Worm (Caenorhabditis elegans) whole organism, young adult: ENCODE measurements around the gene nhr-79.

ENCODE experiments used
- snpc-3.4 ChIP-seq: sonication (generic microtip); optimal IDR thresholded peaks from 2 replicates; lab custom pipeline; 2017; ENCODE audit warnings: missing genetic modification characterization, mild to moderate bottlenecking, missing compliant biosample characterization, antibody characterized with exemption, moderate library complexity, missing genotype, missing genetic modification reagents
- unc-130 ChIP-seq: sonication (generic microtip); optimal IDR thresholded peaks from 2 replicates; lab custom pipeline; 2016; ENCODE audit warnings: missing genetic modification reagents, missing genetic modification characterization, missing compliant biosample characterization

DNA sequence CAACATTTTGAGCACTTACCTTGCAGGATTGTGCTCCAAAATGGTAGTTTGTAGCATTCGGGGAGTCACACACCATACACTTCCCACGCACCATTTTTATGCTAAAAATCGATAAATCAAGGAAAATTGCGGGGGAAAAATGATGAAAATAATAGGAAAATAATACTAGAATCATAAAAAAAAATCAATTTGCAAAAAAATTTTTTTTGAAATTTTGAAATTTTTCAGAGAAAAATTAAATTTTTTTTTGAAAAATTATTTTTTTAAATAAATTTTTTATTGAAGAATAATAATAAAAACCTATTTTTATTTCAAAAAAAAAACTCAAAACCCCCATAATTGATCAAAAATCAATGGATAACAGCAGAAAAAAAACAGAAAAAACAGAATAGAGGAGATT, at the start of gene nhr-79:
- TF ChIP-seq snpc-3.4 (tag; lab: Kevin White, UChicago) (no peak), unc-130 (GFP tag; lab: Kevin White, UChicago) (no peak)
